Fruit fly (Drosophila melanogaster) whole organism, prepupa: ENCODE measurements around the gene CG14563.

ENCODE experiments used
- CG10669 ChIP-seq: fragments of 200-800 bp; sonication (Bioruptor generic); optimal IDR thresholded peaks from 3 replicates; lab custom pipeline; 2018; ENCODE audit warnings: missing biosample characterization, mild to moderate bottlenecking, missing genetic modification characterization, moderate library complexity
- CG15336 ChIP-seq: fragments of 200-800 bp; sonication (Bioruptor generic); IDR thresholded peaks from 2 replicates; pipeline ENCODE4 v1.3.6; 2022; ENCODE audit warnings: missing biosample characterization, missing genetic modification characterization
- CG3032 ChIP-seq: fragments of 200-800 bp; optimal IDR thresholded peaks from 2 replicates; lab custom pipeline; 2019; ENCODE audit warnings: missing biosample characterization, mild to moderate bottlenecking, missing genetic modification characterization, moderate library complexity
- CG6163 ChIP-seq: fragments of 200-800 bp; sonication (Bioruptor generic); IDR thresholded peaks from 3 replicates; pipeline ENCODE4 v1.3.6; 2022; ENCODE audit warnings: missing biosample characterization, missing genetic modification characterization
- CG7368 ChIP-seq: fragments of 200-800 bp; sonication (Bioruptor generic); optimal IDR thresholded peaks from 3 replicates; lab custom pipeline; 2016; ENCODE audit warnings: missing biosample characterization, missing genetic modification characterization
- Hr39 ChIP-seq: fragments of 200-800 bp; sonication (Bioruptor generic); optimal IDR thresholded peaks from 2 replicates; lab custom pipeline; 2016; ENCODE audit warnings: missing biosample characterization, missing genetic modification characterization
- Hr4 ChIP-seq: fragments of 200-800 bp; sonication (Bioruptor generic); optimal IDR thresholded peaks from 3 replicates; lab custom pipeline; 2016; ENCODE audit warnings: missing biosample characterization, missing genetic modification characterization
- spab ChIP-seq: fragments of 200-800 bp; sonication (Bioruptor generic); optimal IDR thresholded peaks from 2 replicates; lab custom pipeline; 2017; ENCODE audit warnings: missing biosample characterization, mild to moderate bottlenecking, missing genetic modification characterization, missing genetic modification reagents

DNA sequence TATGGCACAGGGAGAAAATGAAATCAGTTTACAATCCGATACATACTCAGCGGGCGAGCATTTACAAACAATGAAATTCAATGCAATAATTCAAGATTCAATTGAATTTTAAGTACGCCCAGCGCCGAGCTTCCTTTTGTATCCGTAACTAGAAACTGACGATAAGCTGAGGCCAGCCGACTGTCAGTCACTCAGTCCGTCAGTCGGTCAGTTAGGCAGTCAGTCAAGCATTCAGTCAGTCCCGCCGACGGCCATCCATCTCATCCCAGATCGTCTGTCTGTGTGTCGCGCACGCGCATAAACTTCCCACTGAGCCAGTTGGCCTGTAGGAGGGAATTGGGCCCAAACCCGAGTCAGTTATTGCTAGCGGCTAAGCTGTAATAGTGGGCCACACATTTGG lies 22.7 kb downstream of the CG14563 start:
- TF ChIP-seq CG6163 (GFP tag; lab: Robert Waterston, UW) (no peak), CG3032 (tag; lab: Kevin White, UChicago) (no peak), spab (GFP tag; lab: Kevin White, UChicago) (no peak), CG15336 (GFP tag; lab: Robert Waterston, UW) (no peak), Hr39 (GFP tag; lab: Kevin White, UChicago) (no peak), CG10669 (no peak), Hr4 (GFP tag; lab: Kevin White, UChicago) (no peak), CG7368 (GFP tag; lab: Kevin White, UChicago) (no peak)
